Worm (Caenorhabditis elegans): ENCODE data around the gene pqn-31.

- no peak for TF ChIP-seq mab-9 (GFP tag; IDR thresholded peaks at IDR 0.05)
- no peak for TF ChIP-seq nhr-28 (tag; optimal IDR thresholded peaks at IDR 0.05)
- peak; percentile 25 for TF ChIP-seq blmp-1 (tag; optimal IDR thresholded peaks at IDR 0.05)
- TF ChIP-seq nhr-76 (tag; optimal IDR thresholded peaks at IDR 0.05) = no peak
These were observed 31.3 kb upstream of the pqn-31 start for ce11 chrV:9078067-9078581.
